ENCODE assay signal across 2 worm cellular contexts in the genomic region with DNA sequence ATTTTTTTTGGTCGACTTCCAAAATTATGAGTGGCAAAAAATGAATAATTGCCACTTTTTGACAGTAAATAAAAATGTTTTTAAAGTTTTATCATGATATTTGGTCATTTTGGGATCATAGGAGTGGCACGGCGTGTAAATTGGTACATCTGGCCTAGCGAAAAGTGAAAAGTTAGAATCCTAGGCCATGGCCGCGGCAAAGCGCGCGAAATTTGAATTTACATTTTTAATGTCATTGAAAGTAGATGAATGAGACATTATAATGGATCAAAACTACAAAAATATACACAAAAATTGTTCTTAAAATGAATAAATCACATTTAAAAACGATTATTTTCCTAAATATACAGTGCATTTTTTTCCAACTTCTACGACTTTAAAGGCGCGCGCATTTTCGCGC.
TF ChIP-seq lines count a peak whose summit lies in the region.

No protein-coding gene starts in this region.

TF ChIP-seq in whole organism, L1 larva, 84 proteins besides CTCF, POLR2A, EP300 and RAD21:
- peak; percentile 16 to 50 for TF ChIP-seq efl-1 (optimal IDR thresholded peaks at IDR 0.05; lab: Kevin White, UChicago)
- peak; percentile 60 to 93 for TF ChIP-seq efl-1 (GFP tag; optimal IDR thresholded peaks at IDR 0.05 in 1 of 2; lab: Kevin White, UChicago)
- no peak for TF ChIP-seq aha-1 (tag; optimal IDR thresholded peaks at IDR 0.05; lab: Kevin White, UChicago)
- TF ChIP-seq xbp-1 (tag; optimal IDR thresholded peaks at IDR 0.05; lab: Kevin White, UChicago) = no peak
- no peak for TF ChIP-seq nhr-20 (tag; optimal IDR thresholded peaks at IDR 0.05; lab: Kevin White, UChicago)
- TF ChIP-seq ceh-90 (tag; optimal IDR thresholded peaks at IDR 0.05; lab: Kevin White, UChicago) = peak; percentile 28
- TF ChIP-seq dpl-1 (GFP tag; optimal IDR thresholded peaks at IDR 0.05; lab: Kevin White, UChicago) = peak in 2 of 3 experiments; percentile 39 to 57
- TF ChIP-seq sox-4 (tag; optimal IDR thresholded peaks at IDR 0.05; lab: Kevin White, UChicago) = no peak
- peak in 1 of 2 experiments; percentile 26 for TF ChIP-seq lin-35 (GFP tag; optimal IDR thresholded peaks at IDR 0.05; lab: Kevin White, UChicago)
- no peak for TF ChIP-seq egl-13 (tag; optimal IDR thresholded peaks at IDR 0.05; lab: Kevin White, UChicago)
- TF ChIP-seq ets-5 (GFP tag; IDR thresholded peaks at IDR 0.05; lab: Robert Waterston, UW) = no peak
TF ChIP-seq in whole organism, L1 larva: peak in this region for 4.

TF ChIP-seq in whole organism, L4 larva, 104 proteins besides CTCF, POLR2A, EP300 and RAD21:
- TF ChIP-seq tag-97 (GFP tag; IDR thresholded peaks at IDR 0.05; lab: Robert Waterston, UW) (no peak), dpl-1 (GFP tag; optimal IDR thresholded peaks at IDR 0.05; lab: Kevin White, UChicago) (peak; percentile 21)
